Worm (Caenorhabditis elegans) whole organism, midembryonic: ENCODE data around the gene T24C2.5.
A peak's percentile ranks its signal among the peaks of the same experiment; 100 is the strongest.

Experiments used
- cog-1 ChIP-seq: sonication (generic microtip); optimal IDR thresholded peaks from 2 replicates; lab custom pipeline; 2016; ENCODE audit warnings: missing genetic modification characterization, missing compliant biosample characterization
- flt-1 ChIP-seq: fragments of 200-800 bp; sonication (Bioruptor generic); IDR thresholded peaks from 2 replicates; pipeline ENCODE4 v1.3.6; 2022; ENCODE audit warnings: missing genetic modification characterization, missing compliant biosample characterization
- ztf-23 ChIP-seq: fragments of 200-800 bp; sonication (Bioruptor generic); IDR thresholded peaks from 2 replicates; pipeline ENCODE4 v1.3.6; 2022; ENCODE audit warnings: missing genetic modification reagents, missing genetic modification characterization, missing compliant biosample characterization
- ztf-29 ChIP-seq: fragments of 200-800 bp; sonication (Bioruptor generic); IDR thresholded peaks from 2 replicates; pipeline ENCODE4 v1.3.6; 2022; ENCODE audit warnings: missing genetic modification reagents, missing genetic modification characterization, missing compliant biosample characterization

ce11 chrX:14491103-14491502, 43.1 kb upstream of the T24C2.5 start:
- TF ChIP-seq cog-1 (tag; lab: Kevin White, UChicago) (no peak), flt-1 (GFP tag; lab: Robert Waterston, UW) (peak; percentile 36; the same call in 1 of the 2 replicates), ztf-23 (GFP tag; lab: Robert Waterston, UW) (0 out of 2 replicates have a peak, but pooled peaks have one; percentile 54), ztf-29 (GFP tag; lab: Robert Waterston, UW) (no peak)
